Worm (Caenorhabditis elegans) whole organism, L1 larva: Measurements from ENCODE around the gene mutd-1.

ENCODE experiments used
- aly-2 ChIP-seq: fragments of 150-350 bp; optimal IDR thresholded peaks from 2 replicates; lab custom pipeline; 2014; ENCODE audit warnings: missing biosample characterization, missing genetic modification characterization
- ama-1 ChIP-seq: fragments of 150-350 bp; optimal IDR thresholded peaks from 2 replicates; lab custom pipeline; 2014
- efl-1 ChIP-seq, 4 experiments: fragments of 150-350 bp; optimal IDR thresholded peaks in 3 of 4; peaks in 1 of 4; 1 replicate in 1 of 4; 2 replicates in 3 of 4; lab custom pipeline; 2014; ENCODE audit warnings: missing biosample characterization in 2 of 4, missing genetic modification characterization in 2 of 4, missing genetic modification reagents in 2 of 4
- efl-3 ChIP-seq: fragments of 200-800 bp; sonication (Bioruptor generic); optimal IDR thresholded peaks from 2 replicates; lab custom pipeline; 2018; ENCODE audit warnings: mild to moderate bottlenecking, missing genetic modification characterization, missing compliant biosample characterization
- elt-3 ChIP-seq, 6 experiments: fragments of 150-350 bp in 1 of 6; sonication (generic microtip); optimal IDR thresholded peaks; 2 replicates each; lab custom pipeline; 2017 to 2018; ENCODE audit warnings: missing biosample characterization in 6 of 6, missing genetic modification characterization in 6 of 6, inconsistent platforms in 1 of 6
- fkh-10 ChIP-seq: sonication (generic microtip); optimal IDR thresholded peaks from 2 replicates; lab custom pipeline; 2017; ENCODE audit warnings: missing biosample characterization, missing genetic modification reagents, missing genetic modification characterization
- lsy-2 ChIP-seq, 2 experiments: fragments of 150-350 bp; optimal IDR thresholded peaks; 2 replicates each; lab custom pipeline; 2014; ENCODE audit warnings: missing biosample characterization in 2 of 2, missing genetic modification characterization in 2 of 2
- mep-1 ChIP-seq: fragments of 150-350 bp; optimal IDR thresholded peaks from 2 replicates; lab custom pipeline; 2014; ENCODE audit warnings: missing biosample characterization, missing genetic modification characterization
- nhr-90 ChIP-seq: sonication (generic microtip); optimal IDR thresholded peaks from 2 replicates; lab custom pipeline; 2016; ENCODE audit warnings: mild to moderate bottlenecking, missing genetic modification characterization, missing compliant biosample characterization; ENCODE audit not compliant: poor library complexity
- sox-4 ChIP-seq: sonication (generic microtip); optimal IDR thresholded peaks from 2 replicates; lab custom pipeline; 2016; ENCODE audit warnings: missing genetic modification characterization, missing compliant biosample characterization
- vab-15 ChIP-seq: sonication (generic microtip); optimal IDR thresholded peaks from 2 replicates; lab custom pipeline; 2017; ENCODE audit warnings: missing genotype, mild to moderate bottlenecking, missing genetic modification characterization, missing compliant biosample characterization
- zip-4 ChIP-seq: fragments of 200-800 bp; sonication (Bioruptor generic); optimal IDR thresholded peaks from 2 replicates; lab custom pipeline; 2018; ENCODE audit warnings: mild to moderate bottlenecking, missing genetic modification characterization, moderate library complexity, missing compliant biosample characterization
- ztf-11 ChIP-seq, 2 experiments: sonication (generic microtip); optimal IDR thresholded peaks; 2 replicates each; lab custom pipeline; 2016 to 2017; ENCODE audit warnings: missing genetic modification characterization in 2 of 2, missing biosample characterization in 1 of 2, missing compliant biosample characterization in 1 of 2
- ztf-4 ChIP-seq: fragments of 150-350 bp; optimal IDR thresholded peaks from 2 replicates; lab custom pipeline; 2014; ENCODE audit warnings: missing biosample characterization, missing genetic modification characterization

ce11 chrIV:7099377-7099776, 34.5 kb downstream of the mutd-1 start:
- no peak for TF ChIP-seq ztf-11 (tag; optimal IDR thresholded peaks at IDR 0.05; lab: Kevin White, UChicago)
- no peak for TF ChIP-seq fkh-10 (GFP tag; lab: Kevin White, UChicago)
- peak; percentile 11 for TF ChIP-seq ztf-4 (tag; lab: Kevin White, UChicago)
- TF ChIP-seq efl-1 (optimal IDR thresholded peaks at IDR 0.05; lab: Kevin White, UChicago), result peak; percentile 7 to 24
- TF ChIP-seq efl-1 (GFP tag; optimal IDR thresholded peaks at IDR 0.05 in 1 of 2; lab: Kevin White, UChicago), result no peak
- no peak for TF ChIP-seq vab-15
- TF ChIP-seq ama-1 (lab: Kevin White, UChicago), result no peak
- no peak for TF ChIP-seq aly-2 (tag; lab: Kevin White, UChicago)
- no peak for TF ChIP-seq efl-3 (GFP tag; lab: Kevin White, UChicago)
- TF ChIP-seq lsy-2 (tag; optimal IDR thresholded peaks at IDR 0.05; lab: Kevin White, UChicago), result peak in 1 of 2 experiments; percentile 22
- no peak for TF ChIP-seq nhr-90 (tag; lab: Kevin White, UChicago)
- no peak for TF ChIP-seq mep-1 (tag; lab: Kevin White, UChicago)
- TF ChIP-seq sox-4, result no peak
- TF ChIP-seq elt-3 (tag; optimal IDR thresholded peaks at IDR 0.05; lab: Kevin White, UChicago), result no peak
- TF ChIP-seq zip-4 (GFP tag; lab: Kevin White, UChicago), result no peak
